Worm (Caenorhabditis elegans) whole organism, L2 larva: ENCODE measurements around the gene ugt-2.

Experiments
- C34F6.9 ChIP-seq: fragments of 150-350 bp; optimal IDR thresholded peaks from 2 replicates; lab custom pipeline; 2014; ENCODE audit warnings: missing biosample characterization, missing genetic modification characterization
- R02D3.7 ChIP-seq: fragments of 150-350 bp; optimal IDR thresholded peaks from 2 replicates; lab custom pipeline; 2014; ENCODE audit warnings: missing biosample characterization, missing genetic modification characterization
- ZK546.5 ChIP-seq: sonication (generic microtip); optimal IDR thresholded peaks from 2 replicates; lab custom pipeline; 2017; ENCODE audit warnings: missing biosample characterization, missing genetic modification characterization
- ama-1 ChIP-seq: fragments of 150-350 bp; optimal IDR thresholded peaks from 2 replicates; lab custom pipeline; 2018; ENCODE audit warnings: inconsistent platforms
- lin-39 ChIP-seq: fragments of 150-350 bp; optimal IDR thresholded peaks from 2 replicates; lab custom pipeline; 2014; ENCODE audit warnings: missing biosample characterization, missing genetic modification reagents, missing genetic modification characterization
- mdl-1 ChIP-seq, 2 experiments: fragments of 150-350 bp in 1 of 2; sonication (generic microtip) in 1 of 2; optimal IDR thresholded peaks; 2 replicates each; lab custom pipeline; 2017; ENCODE audit warnings: missing biosample characterization in 2 of 2, missing genetic modification characterization in 2 of 2
- nhr-129 ChIP-seq: fragments of 150-350 bp; optimal IDR thresholded peaks from 2 replicates; lab custom pipeline; 2014; ENCODE audit warnings: missing biosample characterization, missing genetic modification characterization
- sem-4 ChIP-seq: fragments of 150-350 bp; optimal IDR thresholded peaks from 2 replicates; lab custom pipeline; 2014; ENCODE audit warnings: missing biosample characterization, missing genetic modification reagents, missing genetic modification characterization
- snpc-4 ChIP-seq: fragments of 150-350 bp; optimal IDR thresholded peaks from 2 replicates; lab custom pipeline; 2014; ENCODE audit warnings: missing biosample characterization, missing genetic modification characterization
- unc-62 ChIP-seq: fragments of 150-350 bp; optimal IDR thresholded peaks from 2 replicates; lab custom pipeline; 2014; ENCODE audit warnings: missing biosample characterization, missing genetic modification reagents, missing genetic modification characterization

- TF ChIP-seq ama-1 (lab: Kevin White, UChicago) (no peak), nhr-129 (tag; lab: Kevin White, UChicago) (no peak), mdl-1 (tag; optimal IDR thresholded peaks at IDR 0.05; lab: Kevin White, UChicago) (no peak), lin-39 (tag; lab: Kevin White, UChicago) (no peak), C34F6.9 (tag; lab: Kevin White, UChicago) (no peak), R02D3.7 (tag; lab: Kevin White, UChicago) (no peak), sem-4 (tag; lab: Kevin White, UChicago) (no peak), ZK546.5 (no peak), snpc-4 (no peak), unc-62 (GFP tag; lab: Kevin White, UChicago) (no peak)
Measured at ce11 chrV:10350054-10350453, 48.5 kb upstream of the ugt-2 start, which contains the start of gene K07C5.9.
